Fruit fly (Drosophila melanogaster): ENCODE measurements around the gene CG31380.

The CG31380 gene

dm6 chr3R:25754844-25755429, 34.3 kb downstream of the CG31380 start (continued):
- no peak for TF ChIP-seq mld (GFP tag; IDR thresholded peaks at IDR 0.05; ENCODE audit: partially characterized antibody)

- TF ChIP-seq Drgx (GFP tag; IDR thresholded peaks at IDR 0.05): no peak
- TF ChIP-seq TFAM (GFP tag; optimal IDR thresholded peaks at IDR 0.05): no peak
- no peak for TF ChIP-seq lilli (GFP tag; optimal IDR thresholded peaks at IDR 0.05)
- TF ChIP-seq CG15073 (GFP tag; optimal IDR thresholded peaks at IDR 0.05): peak; percentile 95
- TF ChIP-seq vfl (GFP tag; optimal IDR thresholded peaks at IDR 0.05): no peak
- peak; percentile 40 for TF ChIP-seq CG5180 (GFP tag; optimal IDR thresholded peaks at IDR 0.05)
- TF ChIP-seq cad (GFP tag; optimal IDR thresholded peaks at IDR 0.05): no peak
These were observed 35.5 kb downstream of the CG31380 start for dm6 chr3R:25753798-25754197.

DNA sequence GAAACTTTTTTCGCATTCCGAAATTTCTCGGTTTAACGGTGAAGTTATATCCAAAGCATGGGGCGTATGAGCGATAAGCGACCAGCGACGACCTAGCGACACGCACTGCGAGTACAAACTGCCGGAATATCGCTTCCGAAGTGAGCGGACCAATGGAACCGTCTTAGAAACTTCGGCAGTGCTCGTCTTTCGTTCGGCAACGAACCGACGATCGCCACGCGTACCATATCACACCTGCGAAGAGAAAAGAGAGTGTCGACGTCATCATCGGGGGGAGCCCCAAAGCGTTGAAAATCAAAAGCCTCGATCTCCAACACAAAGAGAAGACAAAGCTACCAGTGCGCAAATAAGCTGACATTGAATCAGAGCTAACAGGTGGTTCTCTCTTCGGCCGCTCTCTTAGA, 48.9 kb downstream of the CG31380 start, which contains the start of gene LpR2:
Gene LpR2, minus strand, starts transcription at position 118 of the 404 bp plus-strand sequence.
- TF ChIP-seq danr (GFP tag; IDR thresholded peaks at IDR 0.05) (no peak), disco-r (GFP tag; optimal IDR thresholded peaks at IDR 0.05) (no peak), vvl (GFP tag; IDR thresholded peaks at IDR 0.05) (0 out of 2 replicates have a peak, but pooled peaks have one; percentile 58), Trl (optimal IDR thresholded peaks at IDR 0.05) (peak; percentile 81 to 91), Trl (GFP tag; optimal IDR thresholded peaks at IDR 0.05) (no peak), CG34376 (GFP tag; optimal IDR thresholded peaks at IDR 0.05) (peak; percentile 67), jing (GFP tag; optimal IDR thresholded peaks at IDR 0.05) (peak; percentile 84), Hmr (GFP tag; optimal IDR thresholded peaks at IDR 0.05) (peak; percentile 33), pan (optimal IDR thresholded peaks at IDR 0.05) (no peak), pan (GFP tag; optimal IDR thresholded peaks at IDR 0.05 in 1 of 2, IDR thresholded peaks at IDR 0.05 in 1 of 2) (peak in 1 of 2 experiments; percentile 40), tin (GFP tag; optimal IDR thresholded peaks at IDR 0.05) (no peak), Hey (tag; optimal IDR thresholded peaks at IDR 0.05) (peak; percentile 12), E2f1 (GFP tag; IDR thresholded peaks at IDR 0.05) (no peak), gro (GFP tag; optimal IDR thresholded peaks at IDR 0.05) (peak; percentile 42), CG13894 (tag; optimal IDR thresholded peaks at IDR 0.05) (peak; percentile 64), Dad (GFP tag; optimal IDR thresholded peaks at IDR 0.05) (no peak), Pdp1 (GFP tag; optimal IDR thresholded peaks at IDR 0.05) (no peak), CG3281 (GFP tag; optimal IDR thresholded peaks at IDR 0.05) (peak; percentile 19), CG18011 (GFP tag; optimal IDR thresholded peaks at IDR 0.05) (no peak), Gsc (GFP tag; IDR thresholded peaks at IDR 0.05) (no peak), lab (GFP tag; optimal IDR thresholded peaks at IDR 0.05) (peak; percentile 52), CG15011 (GFP tag; optimal IDR thresholded peaks at IDR 0.05) (no peak), CG7745 (tag; optimal IDR thresholded peaks at IDR 0.05) (no peak), CG3838 (GFP tag; optimal IDR thresholded peaks at IDR 0.05) (no peak), Poxn (GFP tag; IDR thresholded peaks at IDR 0.05) (no peak), bbx (GFP tag; IDR thresholded peaks at IDR 0.05; ENCODE audit: partially characterized antibody) (no peak), btn (GFP tag; optimal IDR thresholded peaks at IDR 0.05) (no peak), CG14014 (GFP tag; IDR thresholded peaks at IDR 0.05) (peak; percentile 31; the same call in 1 of the 2 replicates), CG14965 (GFP tag; optimal IDR thresholded peaks at IDR 0.05; ENCODE audit: borderline replicate concordance) (no peak), CG15514 (GFP tag; optimal IDR thresholded peaks at IDR 0.05) (peak; percentile 1), nau (GFP tag; optimal IDR thresholded peaks at IDR 0.05) (no peak), ftz-f1 (GFP tag; optimal IDR thresholded peaks at IDR 0.05) (peak; percentile 58), CG3163 (GFP tag; optimal IDR thresholded peaks at IDR 0.05) (peak; percentile 99), Drgx (GFP tag; IDR thresholded peaks at IDR 0.05) (peak; percentile 29; the same call in 1 of the 2 replicates), Hr78 (GFP tag; optimal IDR thresholded peaks at IDR 0.05) (peak in 1 of 2 experiments; percentile 60), CG34422 (GFP tag; IDR thresholded peaks at IDR 0.05) (peak; percentile 13; the same call in 1 of the 3 replicates), CG6791 (GFP tag; IDR thresholded peaks at IDR 0.05; ENCODE audit: partially characterized antibody) (no peak), so (GFP tag; IDR thresholded peaks at IDR 0.05) (0 out of 3 replicates have a peak, but pooled peaks have one; percentile 16), Mrtf (GFP tag; IDR thresholded peaks at IDR 0.05) (no peak), pnt (GFP tag; optimal IDR thresholded peaks at IDR 0.05) (no peak)

Measured in whole organism, embryonic.